Worm (Caenorhabditis elegans): ENCODE measurements around the gene T19H5.6.

T19H5.6 gene

DNA sequence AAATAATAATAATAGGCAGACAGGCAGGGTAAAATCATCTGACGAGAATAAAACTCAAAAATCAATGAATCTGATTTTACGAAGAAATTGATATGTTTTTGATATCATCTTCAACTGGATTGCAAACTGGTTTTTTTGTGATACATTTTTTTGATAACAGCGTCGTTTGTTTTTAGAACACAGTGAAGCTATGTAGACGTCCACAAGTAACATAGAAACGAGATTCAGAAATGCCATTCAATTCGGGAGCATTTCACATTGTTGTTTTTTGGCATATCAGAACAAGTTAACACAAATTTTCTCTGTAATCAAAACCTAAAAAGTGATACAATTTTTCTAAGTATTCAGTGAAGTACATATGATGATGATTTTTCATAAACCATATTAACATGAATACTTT is 31.8 kb downstream of the T19H5.6 start, which contains the start of gene chil-13:
TSS of gene chil-13 (minus strand) at position 101 of the 400 bp plus-strand sequence.
- no peak for TF ChIP-seq crh-2 (tag; optimal IDR thresholded peaks at IDR 0.05)
- TF ChIP-seq nhr-129 (tag; optimal IDR thresholded peaks at IDR 0.05) = no peak
- TF ChIP-seq blmp-1 (tag; optimal IDR thresholded peaks at IDR 0.05; ENCODE audit: insufficient read depth) = no peak
- no peak for TF ChIP-seq nhr-21 (tag; optimal IDR thresholded peaks at IDR 0.05)

ce11 chrII:9436009-9436408 is 34.0 kb downstream of the T19H5.6 start, which contains the start of gene kin-16:
TSS of gene kin-16 (minus strand) at chrII:9436109.
- TF ChIP-seq sma-9 (GFP tag; optimal IDR thresholded peaks at IDR 0.05) = no peak
- no peak for TF ChIP-seq sma-9 (tag; optimal IDR thresholded peaks at IDR 0.05)
- TF ChIP-seq sma-3 (GFP tag; optimal IDR thresholded peaks at IDR 0.05) = no peak
- no peak for TF ChIP-seq lin-13 (GFP tag; optimal IDR thresholded peaks at IDR 0.05)
- no peak for TF ChIP-seq nhr-21 (tag; optimal IDR thresholded peaks at IDR 0.05)
- no peak for TF ChIP-seq nhr-25 (tag; optimal IDR thresholded peaks at IDR 0.05)
- no peak for TF ChIP-seq nhr-23 (tag; optimal IDR thresholded peaks at IDR 0.05)
- no peak for TF ChIP-seq nhr-237 (tag; optimal IDR thresholded peaks at IDR 0.05)
- no peak for TF ChIP-seq ama-1 (optimal IDR thresholded peaks at IDR 0.05)
- TF ChIP-seq unc-39 (tag; optimal IDR thresholded peaks at IDR 0.05) = no peak
- no peak for TF ChIP-seq nhr-6 (tag; optimal IDR thresholded peaks at IDR 0.05)
- TF ChIP-seq zag-1 (tag; optimal IDR thresholded peaks at IDR 0.05) = no peak
- TF ChIP-seq ceh-16 (tag; optimal IDR thresholded peaks at IDR 0.05) = no peak
- TF ChIP-seq peb-1 (tag; optimal IDR thresholded peaks at IDR 0.05) = no peak
- TF ChIP-seq fos-1 (tag; optimal IDR thresholded peaks at IDR 0.05) = no peak
- no peak for TF ChIP-seq mab-5 (tag; optimal IDR thresholded peaks at IDR 0.05)
- no peak for TF ChIP-seq egl-27 (tag; optimal IDR thresholded peaks at IDR 0.05)
- TF ChIP-seq nhr-10 (tag; optimal IDR thresholded peaks at IDR 0.05) = no peak

DNA sequence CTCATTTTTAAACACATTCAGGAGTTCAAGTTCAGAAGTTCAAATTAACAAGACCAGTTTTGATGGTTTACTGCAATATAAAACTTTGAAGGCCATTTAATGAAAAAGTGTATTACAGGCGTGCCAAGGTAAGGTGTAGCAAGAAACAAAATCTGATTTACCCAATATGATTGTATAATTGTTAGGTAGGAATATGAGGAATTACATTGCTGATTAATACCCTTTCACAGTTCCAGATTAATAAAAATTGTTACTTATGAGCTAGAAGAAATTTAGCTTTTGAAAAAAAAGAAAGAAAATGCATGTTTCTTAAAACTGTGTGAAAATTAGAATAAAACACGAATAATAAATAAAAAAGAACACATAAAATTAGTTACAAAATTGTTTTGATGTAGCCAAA is 36.4 kb downstream of the T19H5.6 start, which contains the start of gene kin-15:
TSS of gene kin-15 (minus strand) at position 101 of the 400 bp plus-strand sequence.
- TF ChIP-seq nhr-12 (tag; optimal IDR thresholded peaks at IDR 0.05) (no peak), mdl-1 (tag; optimal IDR thresholded peaks at IDR 0.05) (no peak), elt-3 (tag; optimal IDR thresholded peaks at IDR 0.05) (no peak), aly-2 (tag; optimal IDR thresholded peaks at IDR 0.05) (no peak), nhr-25 (tag; optimal IDR thresholded peaks at IDR 0.05) (peak; percentile 26)

DNA sequence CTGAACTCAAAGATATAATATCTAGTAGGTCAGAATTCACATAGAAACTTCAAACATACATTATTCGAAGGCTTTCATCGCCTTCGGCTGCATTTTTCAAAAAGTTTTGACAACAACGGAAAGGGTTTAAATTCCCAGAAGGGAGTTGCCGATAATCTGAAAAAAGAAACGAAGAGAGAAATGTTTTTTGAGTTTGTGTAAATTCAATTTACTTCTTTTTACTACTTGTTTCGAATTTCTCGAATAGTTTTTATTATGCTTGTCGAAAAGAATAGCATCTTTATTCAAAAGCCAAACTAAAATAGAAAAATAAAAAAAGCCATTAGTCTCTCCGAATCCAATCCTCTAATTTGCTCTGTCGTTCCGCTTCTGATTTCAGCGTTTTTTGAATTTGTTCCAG is 38.9 kb downstream of the T19H5.6 start:
- TF ChIP-seq nhr-11 (tag; optimal IDR thresholded peaks at IDR 0.05) (no peak), peb-1 (tag; optimal IDR thresholded peaks at IDR 0.05) (no peak), R02D3.7 (tag; optimal IDR thresholded peaks at IDR 0.05) (no peak), snpc-4 (tag; optimal IDR thresholded peaks at IDR 0.05) (no peak), alr-1 (tag; optimal IDR thresholded peaks at IDR 0.05) (no peak), aly-2 (tag; optimal IDR thresholded peaks at IDR 0.05) (no peak), ztf-11 (tag; optimal IDR thresholded peaks at IDR 0.05) (no peak), lin-39 (tag; optimal IDR thresholded peaks at IDR 0.05) (no peak), lsy-2 (tag; optimal IDR thresholded peaks at IDR 0.05) (no peak), dmd-4 (tag; optimal IDR thresholded peaks at IDR 0.05) (no peak), blmp-1 (tag; optimal IDR thresholded peaks at IDR 0.05; ENCODE audit: insufficient read depth) (no peak), gmeb-1 (tag; optimal IDR thresholded peaks at IDR 0.05) (no peak), elt-1 (tag; optimal IDR thresholded peaks at IDR 0.05) (no peak), ceh-82 (tag; optimal IDR thresholded peaks at IDR 0.05) (no peak)

ce11 chrII:9427644-9428043 is 42.4 kb downstream of the T19H5.6 start, which contains the start of gene M176.5:
TSS of gene M176.5 (minus strand) at chrII:9427744.
- TF ChIP-seq crh-2 (tag; optimal IDR thresholded peaks at IDR 0.05) (no peak), ztf-4 (tag; optimal IDR thresholded peaks at IDR 0.05) (no peak), nhr-237 (tag; optimal IDR thresholded peaks at IDR 0.05) (no peak), F13H6.1 (tag; optimal IDR thresholded peaks at IDR 0.05) (peak; percentile 15)
